Worm (Caenorhabditis elegans) whole organism, midembryonic: Measurements from ENCODE around the gene trcs-1.

Source experiments
- cog-1 ChIP-seq: sonication (generic microtip); optimal IDR thresholded peaks from 2 replicates; lab custom pipeline; 2016; ENCODE audit warnings: missing genetic modification characterization, missing compliant biosample characterization
- tab-1 ChIP-seq: fragments of 200-800 bp; sonication (Bioruptor generic); IDR thresholded peaks from 2 replicates; pipeline ENCODE4 v1.3.6; 2022; ENCODE audit warnings: missing genetic modification characterization, missing compliant biosample characterization

- TF ChIP-seq cog-1 (tag; lab: Kevin White, UChicago) (no peak), tab-1 (GFP tag; lab: Robert Waterston, UW) (no peak)
These were observed 45.3 kb upstream of the trcs-1 start for ce11 chrIV:9633889-9634288.
